Worm (Caenorhabditis elegans) whole organism, L4/young adult: ENCODE data around the gene R186.8.

ENCODE experiments used
- W03F9.2 ChIP-seq: fragments of 150-350 bp; optimal IDR thresholded peaks from 2 replicates; lab custom pipeline; 2014; ENCODE audit warnings: missing biosample characterization, missing genetic modification characterization
- him-1 ChIP-seq: sonication (generic microtip); optimal IDR thresholded peaks from 2 replicates; lab custom pipeline; 2016; ENCODE audit warnings: missing genotype, missing genetic modification reagents, missing genetic modification characterization, missing compliant biosample characterization

- no peak for TF ChIP-seq him-1 (tag; lab: Kevin White, UChicago)
- no peak for TF ChIP-seq W03F9.2 (tag; lab: Kevin White, UChicago)
Measured at ce11 chrV:12921680-12922079, 46.1 kb downstream of the R186.8 start.
